Worm (Caenorhabditis elegans) whole organism, late embryonic: Measurements from ENCODE around the gene K04A8.19.

Experiments
- ceh-31 ChIP-seq: sonication (generic microtip); optimal IDR thresholded peaks from 2 replicates; lab custom pipeline; 2016; ENCODE audit warnings: missing genetic modification characterization, missing compliant biosample characterization
- odd-2 ChIP-seq: sonication (generic microtip); optimal IDR thresholded peaks from 2 replicates; lab custom pipeline; 2017; ENCODE audit warnings: antibody characterized with exemption, mild to moderate bottlenecking, missing genetic modification characterization, missing compliant biosample characterization
- ref-2 ChIP-seq: sonication (generic microtip); optimal IDR thresholded peaks from 2 replicates; lab custom pipeline; 2016; ENCODE audit warnings: missing genetic modification characterization, missing compliant biosample characterization

- no peak for TF ChIP-seq odd-2
- TF ChIP-seq ceh-31 (tag; lab: Kevin White, UChicago) = no peak
- no peak for TF ChIP-seq ref-2
These were observed 21.2 kb downstream of the K04A8.19 start, which contains the start of gene hpo-26 for ce11 chrV:6533030-6533429.
